Worm (Caenorhabditis elegans) whole organism, L3 larva: ENCODE measurements around the gene C55A6.7.

Experiments used
- ZK546.5 ChIP-seq: sonication (generic microtip); optimal IDR thresholded peaks from 2 replicates; lab custom pipeline; 2017; ENCODE audit warnings: missing biosample characterization, missing genetic modification characterization
- ama-1 ChIP-seq: fragments of 150-350 bp; optimal IDR thresholded peaks from 2 replicates; lab custom pipeline; 2018
- ceh-16 ChIP-seq: sonication (generic microtip); optimal IDR thresholded peaks from 2 replicates; lab custom pipeline; 2017; ENCODE audit warnings: missing biosample characterization, missing genetic modification characterization
- ceh-28 ChIP-seq: fragments of 150-350 bp; optimal IDR thresholded peaks from 2 replicates; lab custom pipeline; 2014; ENCODE audit warnings: missing biosample characterization, missing genetic modification reagents, missing genetic modification characterization
- ceh-9 ChIP-seq: sonication (generic microtip); optimal IDR thresholded peaks from 2 replicates; lab custom pipeline; 2018; ENCODE audit warnings: missing biosample characterization, missing genetic modification characterization
- egl-27 ChIP-seq: sonication (generic microtip); optimal IDR thresholded peaks from 4 replicates; lab custom pipeline; 2017; ENCODE audit warnings: missing biosample characterization, missing genetic modification reagents, missing genetic modification characterization
- egl-5 ChIP-seq: fragments of 150-350 bp; optimal IDR thresholded peaks from 2 replicates; lab custom pipeline; 2017; ENCODE audit warnings: missing biosample characterization, missing genetic modification reagents, missing genetic modification characterization, inconsistent platforms
- elt-1 ChIP-seq: fragments of 150-350 bp; optimal IDR thresholded peaks from 2 replicates; lab custom pipeline; 2014; ENCODE audit warnings: missing biosample characterization, missing genetic modification characterization
- elt-2 ChIP-seq: sonication (generic microtip); optimal IDR thresholded peaks from 2 replicates; lab custom pipeline; 2016; ENCODE audit warnings: missing genetic modification reagents, mild to moderate bottlenecking, missing genetic modification characterization, missing compliant biosample characterization
- elt-3 ChIP-seq, 3 experiments: fragments of 150-350 bp in 1 of 3; sonication (generic microtip) in 2 of 3; optimal IDR thresholded peaks; 2 replicates in 2 of 3; 4 replicates in 1 of 3; lab custom pipeline; 2014 to 2017; ENCODE audit warnings: missing biosample characterization in 3 of 3, missing genetic modification characterization in 3 of 3
- eor-1 ChIP-seq, 2 experiments: fragments of 150-350 bp; optimal IDR thresholded peaks; 2 replicates each; lab custom pipeline; 2014 to 2018; ENCODE audit warnings: missing biosample characterization in 2 of 2, missing genetic modification characterization in 2 of 2
- fkh-2 ChIP-seq: fragments of 150-350 bp; optimal IDR thresholded peaks from 2 replicates; lab custom pipeline; 2014; ENCODE audit warnings: missing biosample characterization, missing genetic modification reagents, missing genetic modification characterization
- jun-1 ChIP-seq: fragments of 150-350 bp; optimal IDR thresholded peaks from 2 replicates; lab custom pipeline; 2014; ENCODE audit warnings: missing biosample characterization, missing genetic modification reagents, missing genetic modification characterization
- lin-15B ChIP-seq: fragments of 150-350 bp; optimal IDR thresholded peaks from 2 replicates; lab custom pipeline; 2014; ENCODE audit warnings: missing biosample characterization, missing genetic modification characterization
- lin-39 ChIP-seq: fragments of 150-350 bp; optimal IDR thresholded peaks from 2 replicates; lab custom pipeline; 2018; ENCODE audit warnings: missing biosample characterization, missing genetic modification reagents, missing genetic modification characterization
- lsy-12 ChIP-seq: sonication (generic microtip); optimal IDR thresholded peaks from 2 replicates; lab custom pipeline; 2016; ENCODE audit warnings: mild to moderate bottlenecking, missing genetic modification characterization, missing compliant biosample characterization
- mdl-1 ChIP-seq: fragments of 150-350 bp; optimal IDR thresholded peaks from 2 replicates; lab custom pipeline; 2014; ENCODE audit warnings: missing biosample characterization, missing genetic modification characterization
- mml-1 ChIP-seq: fragments of 150-350 bp; sonication (generic microtip); optimal IDR thresholded peaks from 3 replicates; lab custom pipeline; 2014; ENCODE audit warnings: missing biosample characterization, missing genetic modification characterization
- nfya-1 ChIP-seq: sonication (generic microtip); optimal IDR thresholded peaks from 2 replicates; lab custom pipeline; 2017; ENCODE audit warnings: missing genetic modification characterization, mild to moderate bottlenecking, missing compliant biosample characterization, antibody characterized with exemption, moderate library complexity; ENCODE audit not compliant: insufficient read depth
- nhr-11 ChIP-seq: fragments of 150-350 bp; optimal IDR thresholded peaks from 2 replicates; lab custom pipeline; 2014; ENCODE audit warnings: missing biosample characterization, missing genetic modification characterization
- nhr-12 ChIP-seq: fragments of 150-350 bp; optimal IDR thresholded peaks from 2 replicates; lab custom pipeline; 2014; ENCODE audit warnings: missing biosample characterization, missing genetic modification characterization
- nhr-23 ChIP-seq: fragments of 150-350 bp; optimal IDR thresholded peaks from 2 replicates; lab custom pipeline; 2014; ENCODE audit warnings: missing biosample characterization, missing genetic modification reagents, missing genetic modification characterization
- nhr-25 ChIP-seq: sonication (generic microtip); optimal IDR thresholded peaks from 2 replicates; lab custom pipeline; 2017; ENCODE audit warnings: missing biosample characterization, missing genetic modification characterization
- nhr-28 ChIP-seq: fragments of 150-350 bp; optimal IDR thresholded peaks from 2 replicates; lab custom pipeline; 2014; ENCODE audit warnings: missing biosample characterization, missing genetic modification characterization
- nhr-43 ChIP-seq: sonication (generic microtip); optimal IDR thresholded peaks from 2 replicates; lab custom pipeline; 2016; ENCODE audit warnings: mild to moderate bottlenecking, missing genetic modification characterization, missing compliant biosample characterization; ENCODE audit not compliant: poor library complexity, severe bottlenecking
- nhr-76 ChIP-seq: fragments of 150-350 bp; sonication (generic microtip); optimal IDR thresholded peaks from 5 replicates; lab custom pipeline; 2014; ENCODE audit warnings: missing biosample characterization, missing genetic modification characterization
- pha-4 ChIP-seq: fragments of 150-350 bp; optimal IDR thresholded peaks from 2 replicates; lab custom pipeline; 2014; ENCODE audit warnings: missing biosample characterization, missing genetic modification reagents, missing genetic modification characterization
- pqm-1 ChIP-seq: fragments of 150-350 bp; optimal IDR thresholded peaks from 2 replicates; lab custom pipeline; 2017; ENCODE audit warnings: missing biosample characterization, missing genetic modification characterization, inconsistent platforms
- skn-1 ChIP-seq: fragments of 150-350 bp; optimal IDR thresholded peaks from 2 replicates; lab custom pipeline; 2014; ENCODE audit warnings: missing biosample characterization, missing genetic modification characterization
- snpc-4 ChIP-seq: fragments of 150-350 bp; optimal IDR thresholded peaks from 2 replicates; lab custom pipeline; 2014; ENCODE audit warnings: missing biosample characterization, missing genetic modification characterization
- tbx-2 ChIP-seq: sonication (generic microtip); optimal IDR thresholded peaks from 2 replicates; lab custom pipeline; 2016; ENCODE audit warnings: mild to moderate bottlenecking, missing genetic modification characterization, missing compliant biosample characterization
- unc-39 ChIP-seq: sonication (generic microtip); optimal IDR thresholded peaks from 4 replicates; lab custom pipeline; 2017; ENCODE audit warnings: missing biosample characterization, missing genetic modification characterization
- unc-62 ChIP-seq: fragments of 150-350 bp; sonication (generic microtip); optimal IDR thresholded peaks from 4 replicates; lab custom pipeline; 2014; ENCODE audit warnings: missing biosample characterization, missing genetic modification reagents, missing genetic modification characterization
- ztf-4 ChIP-seq: fragments of 150-350 bp; optimal IDR thresholded peaks from 2 replicates; lab custom pipeline; 2014; ENCODE audit warnings: missing biosample characterization, missing genetic modification characterization

Gene C55A6.7

DNA sequence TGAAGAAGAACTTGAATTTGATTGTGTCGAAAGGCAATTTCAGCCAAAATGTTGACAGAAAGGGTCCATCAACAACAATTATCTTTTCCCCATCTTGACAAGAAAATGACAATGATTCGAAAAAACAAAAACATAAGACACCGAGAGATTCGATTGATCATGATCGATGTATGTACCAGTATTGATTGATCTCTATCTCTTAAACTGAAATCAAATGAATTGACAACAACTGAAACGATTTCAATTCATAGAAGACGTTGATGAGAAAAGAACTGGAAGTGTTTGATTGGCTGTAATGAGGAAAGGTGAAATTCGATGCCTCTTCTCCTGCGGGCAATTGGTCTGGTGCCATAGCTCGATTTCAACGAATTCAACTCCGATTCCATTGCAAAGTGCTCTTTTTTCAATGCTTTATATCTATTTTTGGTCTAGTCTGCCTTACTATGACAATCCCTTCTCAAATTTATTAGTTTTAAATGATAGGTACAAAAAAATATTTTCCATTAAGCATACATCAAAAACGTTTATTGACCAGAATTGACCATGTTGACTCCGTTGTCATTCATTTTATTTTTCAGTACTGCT, 13.1 kb upstream of the C55A6.7 start:
- TF ChIP-seq pha-4 (tag; lab: Kevin White, UChicago) (no peak), elt-1 (tag; lab: Kevin White, UChicago) (peak; percentile 41)

- TF ChIP-seq nhr-23 (tag; lab: Kevin White, UChicago): peak; percentile 81
- TF ChIP-seq tbx-2 (tag; lab: Kevin White, UChicago): peak; percentile 7
- peak; percentile 95 for TF ChIP-seq nhr-25 (tag; lab: Kevin White, UChicago)
- no peak for TF ChIP-seq ama-1
- TF ChIP-seq elt-1 (tag; lab: Kevin White, UChicago): peak; percentile 53
- peak; percentile 60 for TF ChIP-seq nhr-43
- TF ChIP-seq ceh-16 (tag; lab: Kevin White, UChicago): no peak
- peak; percentile 5 for TF ChIP-seq egl-27 (tag; lab: Kevin White, UChicago)
These were observed 12.6 kb upstream of the C55A6.7 start for ce11 chrV:11532964-11533363.

ce11 chrV:11532535-11532853, 12.2 kb upstream of the C55A6.7 start:
- TF ChIP-seq nhr-25 (tag; lab: Kevin White, UChicago): no peak
- no peak for TF ChIP-seq nhr-12 (tag; lab: Kevin White, UChicago)
- TF ChIP-seq egl-27 (tag; lab: Kevin White, UChicago): no peak
- no peak for TF ChIP-seq elt-3 (tag; optimal IDR thresholded peaks at IDR 0.05; lab: Kevin White, UChicago)
- no peak for TF ChIP-seq ZK546.5 (tag; lab: Kevin White, UChicago)
- TF ChIP-seq nfya-1 (tag; lab: Kevin White, UChicago): no peak
- no peak for TF ChIP-seq eor-1 (tag; optimal IDR thresholded peaks at IDR 0.05; lab: Kevin White, UChicago)
- TF ChIP-seq mml-1 (tag; lab: Kevin White, UChicago): no peak
- TF ChIP-seq nhr-28: no peak
- no peak for TF ChIP-seq nhr-11
- no peak for TF ChIP-seq pqm-1
- TF ChIP-seq ceh-9 (tag; lab: Kevin White, UChicago): no peak
- no peak for TF ChIP-seq tbx-2 (tag; lab: Kevin White, UChicago)
- TF ChIP-seq elt-2: no peak
- no peak for TF ChIP-seq nhr-76 (tag; lab: Kevin White, UChicago)
- no peak for TF ChIP-seq pha-4 (tag; lab: Kevin White, UChicago)
- TF ChIP-seq, all 47 proteins: peak for 0

DNA sequence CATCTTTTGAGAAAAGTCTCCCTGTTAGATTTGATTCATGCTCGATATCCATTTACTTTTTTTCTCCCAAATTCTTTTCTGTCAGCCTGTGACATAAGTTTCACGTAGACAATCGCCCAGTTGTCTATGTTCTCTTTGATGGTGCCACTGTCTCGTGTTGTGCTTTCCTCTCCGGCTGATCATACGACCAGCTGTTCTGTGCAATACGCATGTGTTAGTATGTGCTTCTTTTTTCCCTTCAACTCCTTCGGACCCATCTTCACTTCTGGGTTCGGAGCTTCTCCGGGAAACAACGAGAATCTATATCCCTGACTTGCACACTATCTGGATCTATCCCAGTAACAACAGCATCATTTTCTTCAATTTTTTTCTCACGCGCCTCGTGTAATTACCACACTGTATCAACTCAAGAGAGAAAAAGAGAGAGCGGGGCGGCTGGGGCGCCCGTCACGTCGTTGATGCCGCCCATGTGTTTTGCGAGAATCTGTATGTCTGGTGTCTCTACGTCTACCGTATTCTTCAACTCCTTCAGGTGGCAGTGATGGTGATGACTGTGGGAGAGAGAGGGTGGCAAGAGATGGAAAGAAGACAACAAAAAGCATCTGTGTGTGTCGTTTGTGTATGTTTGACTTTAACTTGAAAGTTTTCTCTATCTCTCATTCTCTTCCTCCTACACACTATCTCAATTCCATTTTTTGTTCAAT, 11.7 kb upstream of the C55A6.7 start:
- TF ChIP-seq mdl-1 (tag; lab: Kevin White, UChicago) (peak; percentile 77), ztf-4 (tag; lab: Kevin White, UChicago) (peak; percentile 18), unc-62 (peak; percentile 62), ceh-9 (tag; lab: Kevin White, UChicago) (no peak), skn-1 (tag; lab: Kevin White, UChicago) (peak; percentile 73), pha-4 (tag; lab: Kevin White, UChicago) (peak; percentile 96), lin-39 (tag; lab: Kevin White, UChicago) (peak; percentile 42), nfya-1 (tag; lab: Kevin White, UChicago) (peak; percentile 52), lsy-12 (peak; percentile 58), nhr-76 (tag; lab: Kevin White, UChicago) (no peak), ceh-28 (tag; lab: Kevin White, UChicago) (peak; percentile 35), tbx-2 (tag; lab: Kevin White, UChicago) (peak; percentile 54), jun-1 (tag; lab: Kevin White, UChicago) (peak; percentile 82), elt-1 (tag; lab: Kevin White, UChicago) (peak; percentile 58), fkh-2 (tag; lab: Kevin White, UChicago) (no peak), nhr-23 (tag; lab: Kevin White, UChicago) (peak; percentile 28), elt-3 (tag; optimal IDR thresholded peaks at IDR 0.05; lab: Kevin White, UChicago) (peak in 1 of 3 experiments; percentile 43), egl-5 (peak; percentile 21), pqm-1 (peak; percentile 81), egl-27 (tag; lab: Kevin White, UChicago) (peak; percentile 85), nhr-43 (peak; percentile 70), nhr-25 (tag; lab: Kevin White, UChicago) (peak; percentile 95), lin-15B (tag; lab: Kevin White, UChicago) (no peak), unc-39 (tag; lab: Kevin White, UChicago) (no peak), elt-2 (peak; percentile 88), snpc-4 (peak; percentile 36)
